Fruit fly (Drosophila melanogaster): ENCODE results near the gene Mettl3.

- TF ChIP-seq psq (GFP tag; optimal IDR thresholded peaks at IDR 0.05) (no peak), CG14667 (GFP tag; IDR thresholded peaks at IDR 0.05) (no peak), CG13775 (GFP tag; optimal IDR thresholded peaks at IDR 0.05) (no peak), eve (GFP tag; optimal IDR thresholded peaks at IDR 0.05) (no peak), al (GFP tag; IDR thresholded peaks at IDR 0.05) (no peak), lmd (GFP tag; IDR thresholded peaks at IDR 0.05) (no peak), esg (GFP tag; conservative IDR thresholded peaks at IDR 0.05) (no peak), Ravus (GFP tag; IDR thresholded peaks at IDR 0.05) (no peak), CG11696 (GFP tag; IDR thresholded peaks at IDR 0.05) (no peak)
These were observed 7.0 kb downstream of the Mettl3 start, which contains the start of gene Miro for dm6 chr3R:24038736-24039556.

All from whole organism, embryonic.